Worm (Caenorhabditis elegans): ENCODE measurements around the gene dpf-5.

Gene dpf-5

ce11 chrIV:4810377-4810984, 4.1 kb upstream of the dpf-5 start, which contains the start of gene eif-1.A:
Gene eif-1.A, plus strand, starts transcription at chrIV:4810934.
- TF ChIP-seq fax-1 (tag; optimal IDR thresholded peaks at IDR 0.05) = no peak
- TF ChIP-seq elt-2 (tag; optimal IDR thresholded peaks at IDR 0.05) = peak; percentile 68
- TF ChIP-seq K09A11.1 (tag; optimal IDR thresholded peaks at IDR 0.05; ENCODE audit: insufficient read depth) = peak; percentile 26
- peak; percentile 37 for TF ChIP-seq ceh-31 (tag; optimal IDR thresholded peaks at IDR 0.05)
- no peak for TF ChIP-seq sox-2 (GFP tag; IDR thresholded peaks at IDR 0.05)
- TF ChIP-seq tbx-2 (tag; optimal IDR thresholded peaks at IDR 0.05) = peak; percentile 23
- TF ChIP-seq ceh-14 (tag; optimal IDR thresholded peaks at IDR 0.05) = peak; percentile 31
- TF ChIP-seq ceh-34 (tag; optimal IDR thresholded peaks at IDR 0.05) = peak; percentile 20
- no peak for TF ChIP-seq ztf-16 (tag; optimal IDR thresholded peaks at IDR 0.05)
- peak; percentile 25 for TF ChIP-seq ceh-18 (tag; optimal IDR thresholded peaks at IDR 0.05)
- no peak for TF ChIP-seq madf-2 (tag; optimal IDR thresholded peaks at IDR 0.05)
- peak; percentile 59 for TF ChIP-seq nfya-1 (tag; optimal IDR thresholded peaks at IDR 0.05)
- peak; percentile 7 for TF ChIP-seq unc-42 (tag; optimal IDR thresholded peaks at IDR 0.05)

ce11 chrIV:4809813-4810212, 3.4 kb upstream of the dpf-5 start, which contains the start of gene H06H21.37:
Gene H06H21.37, minus strand, starts transcription at chrIV:4809974.
- no peak for TF ChIP-seq ceh-6 (GFP tag; optimal IDR thresholded peaks at IDR 0.05)
- TF ChIP-seq lim-6 (tag; optimal IDR thresholded peaks at IDR 0.05) = no peak
- no peak for TF ChIP-seq ceh-18 (tag; optimal IDR thresholded peaks at IDR 0.05)
- TF ChIP-seq rnt-1 (tag; optimal IDR thresholded peaks at IDR 0.05) = no peak
- TF ChIP-seq dve-1 (tag; optimal IDR thresholded peaks at IDR 0.05) = no peak
- no peak for TF ChIP-seq nhr-232 (tag; optimal IDR thresholded peaks at IDR 0.05)
- no peak for TF ChIP-seq ama-1 (optimal IDR thresholded peaks at IDR 0.05)
- TF ChIP-seq hlh-6 (tag; optimal IDR thresholded peaks at IDR 0.05) = no peak
- TF ChIP-seq hlh-8 (tag; optimal IDR thresholded peaks at IDR 0.05) = no peak
- TF ChIP-seq ceh-9 (tag; optimal IDR thresholded peaks at IDR 0.05) = no peak
- TF ChIP-seq madf-2 (tag; optimal IDR thresholded peaks at IDR 0.05) = no peak
- TF ChIP-seq pros-1 (tag; optimal IDR thresholded peaks at IDR 0.05) = no peak
- TF ChIP-seq sdc-2 (tag; optimal IDR thresholded peaks at IDR 0.05) = no peak

ce11 chrIV:4809397-4809796, 3.0 kb upstream of the dpf-5 start, which contains the start of gene ubxn-6:
Gene ubxn-6, minus strand, starts transcription at chrIV:4809497.
- no peak for TF ChIP-seq pha-4 (tag; optimal IDR thresholded peaks at IDR 0.05)
- no peak for TF ChIP-seq elt-4 (tag; optimal IDR thresholded peaks at IDR 0.05)
- no peak for TF ChIP-seq madf-2 (tag; optimal IDR thresholded peaks at IDR 0.05)
- no peak for TF ChIP-seq eyg-1 (tag; optimal IDR thresholded peaks at IDR 0.05)
- TF ChIP-seq lim-6 (tag; optimal IDR thresholded peaks at IDR 0.05) = no peak
- no peak for TF ChIP-seq unc-3 (GFP tag; conservative IDR thresholded peaks at IDR 0.05)
- no peak for TF ChIP-seq unc-3 (tag; optimal IDR thresholded peaks at IDR 0.05)
- no peak for TF ChIP-seq rnt-1 (tag; optimal IDR thresholded peaks at IDR 0.05)
- TF ChIP-seq Y22D7AL.16 (tag; optimal IDR thresholded peaks at IDR 0.05) = no peak
- no peak for TF ChIP-seq ceh-22 (tag; optimal IDR thresholded peaks at IDR 0.05)
- TF ChIP-seq hlh-8 (tag; optimal IDR thresholded peaks at IDR 0.05) = no peak
- no peak for TF ChIP-seq ceh-18 (tag; optimal IDR thresholded peaks at IDR 0.05)
- no peak for TF ChIP-seq F13H6.1 (tag; optimal IDR thresholded peaks at IDR 0.05)
- no peak for TF ChIP-seq ama-1 (optimal IDR thresholded peaks at IDR 0.05)

- TF ChIP-seq ceh-30 (tag; optimal IDR thresholded peaks at IDR 0.05) (no peak), unc-3 (GFP tag; conservative IDR thresholded peaks at IDR 0.05) (no peak), unc-3 (tag; optimal IDR thresholded peaks at IDR 0.05) (no peak), dmd-4 (tag; optimal IDR thresholded peaks at IDR 0.05; ENCODE audit: borderline replicate concordance) (no peak), pros-1 (tag; optimal IDR thresholded peaks at IDR 0.05) (no peak), ttx-3 (tag; optimal IDR thresholded peaks at IDR 0.05) (no peak), rnt-1 (tag; optimal IDR thresholded peaks at IDR 0.05) (no peak), odd-2 (tag; optimal IDR thresholded peaks at IDR 0.05) (no peak), ceh-6 (GFP tag; optimal IDR thresholded peaks at IDR 0.05) (no peak), ceh-22 (tag; optimal IDR thresholded peaks at IDR 0.05) (no peak), hlh-30 (tag; optimal IDR thresholded peaks at IDR 0.05; ENCODE audit: insufficient read depth) (no peak), T23F11.4 (GFP tag; optimal IDR thresholded peaks at IDR 0.05) (no peak), unc-55 (GFP tag; optimal IDR thresholded peaks at IDR 0.05) (no peak), sox-4 (tag; optimal IDR thresholded peaks at IDR 0.05) (no peak), mec-3 (tag; optimal IDR thresholded peaks at IDR 0.05; ENCODE audit: borderline replicate concordance) (no peak), unc-42 (tag; optimal IDR thresholded peaks at IDR 0.05) (no peak), ama-1 (optimal IDR thresholded peaks at IDR 0.05) (no peak), che-1 (tag; optimal IDR thresholded peaks at IDR 0.05) (no peak), pax-1 (tag; optimal IDR thresholded peaks at IDR 0.05) (no peak), unc-86 (tag; optimal IDR thresholded peaks at IDR 0.05) (no peak), gmeb-2 (tag; optimal IDR thresholded peaks at IDR 0.05) (no peak)
Measured at ce11 chrIV:4807219-4807618, 833 bp upstream of the dpf-5 start, which contains the start of gene H06H21.11. Gene H06H21.11, minus strand, starts transcription at chrIV:4807319.

All from whole organism, late embryonic.